Worm (Caenorhabditis elegans) whole organism, L2 larva: ENCODE data around the gene sym-1.

ENCODE experiments used
- F13H6.1 ChIP-seq: sonication (generic microtip); optimal IDR thresholded peaks from 2 replicates; lab custom pipeline; 2016; ENCODE audit warnings: missing genetic modification characterization, missing compliant biosample characterization
- ZK546.5 ChIP-seq: sonication (generic microtip); optimal IDR thresholded peaks from 2 replicates; lab custom pipeline; 2017; ENCODE audit warnings: missing biosample characterization, missing genetic modification characterization
- alr-1 ChIP-seq: fragments of 150-350 bp; optimal IDR thresholded peaks from 2 replicates; lab custom pipeline; 2014; ENCODE audit warnings: missing biosample characterization, missing genetic modification characterization
- aly-2 ChIP-seq: fragments of 150-350 bp; optimal IDR thresholded peaks from 2 replicates; lab custom pipeline; 2014; ENCODE audit warnings: missing biosample characterization, missing genetic modification characterization
- ama-1 ChIP-seq: fragments of 150-350 bp; optimal IDR thresholded peaks from 2 replicates; lab custom pipeline; 2018; ENCODE audit warnings: inconsistent platforms
- blmp-1 ChIP-seq: sonication (generic microtip); optimal IDR thresholded peaks from 2 replicates; lab custom pipeline; 2017; ENCODE audit warnings: missing genetic modification characterization, mild to moderate bottlenecking, missing compliant biosample characterization, antibody characterized with exemption, moderate library complexity; ENCODE audit not compliant: insufficient read depth
- ceh-16 ChIP-seq: fragments of 150-350 bp; optimal IDR thresholded peaks from 2 replicates; lab custom pipeline; 2014; ENCODE audit warnings: missing biosample characterization, missing genetic modification characterization
- ceh-82 ChIP-seq: fragments of 150-350 bp; optimal IDR thresholded peaks from 2 replicates; lab custom pipeline; 2014; ENCODE audit warnings: missing biosample characterization, missing genetic modification characterization
- crh-2 ChIP-seq: sonication (generic microtip); optimal IDR thresholded peaks from 2 replicates; lab custom pipeline; 2017; ENCODE audit warnings: missing biosample characterization, missing genetic modification characterization
- dmd-4 ChIP-seq: sonication (generic microtip); optimal IDR thresholded peaks from 2 replicates; lab custom pipeline; 2017; ENCODE audit warnings: missing biosample characterization, missing genetic modification characterization
- elt-1 ChIP-seq: fragments of 150-350 bp; optimal IDR thresholded peaks from 2 replicates; lab custom pipeline; 2014; ENCODE audit warnings: missing biosample characterization, missing genetic modification characterization
- fos-1 ChIP-seq: fragments of 150-350 bp; optimal IDR thresholded peaks from 2 replicates; lab custom pipeline; 2014; ENCODE audit warnings: missing biosample characterization, missing genetic modification characterization
- gmeb-1 ChIP-seq: fragments of 150-350 bp; optimal IDR thresholded peaks from 2 replicates; lab custom pipeline; 2014; ENCODE audit warnings: missing biosample characterization, missing genetic modification characterization
- lin-13 ChIP-seq: fragments of 150-350 bp; optimal IDR thresholded peaks from 2 replicates; lab custom pipeline; 2014; ENCODE audit warnings: missing biosample characterization, missing genetic modification reagents, missing genetic modification characterization
- lsy-2 ChIP-seq, 2 experiments: fragments of 150-350 bp in 1 of 2; sonication (generic microtip) in 1 of 2; optimal IDR thresholded peaks; 2 replicates each; lab custom pipeline; 2014 to 2017; ENCODE audit warnings: missing biosample characterization in 2 of 2, missing genetic modification characterization in 2 of 2
- mbf-1 ChIP-seq: sonication (generic microtip); optimal IDR thresholded peaks from 2 replicates; lab custom pipeline; 2017; ENCODE audit warnings: missing biosample characterization, missing genetic modification characterization
- mdl-1 ChIP-seq, 2 experiments: fragments of 150-350 bp in 1 of 2; sonication (generic microtip) in 1 of 2; optimal IDR thresholded peaks; 2 replicates each; lab custom pipeline; 2017; ENCODE audit warnings: missing biosample characterization in 2 of 2, missing genetic modification characterization in 2 of 2
- nhr-10 ChIP-seq: sonication (generic microtip); optimal IDR thresholded peaks from 2 replicates; lab custom pipeline; 2017; ENCODE audit warnings: missing biosample characterization, missing genetic modification characterization
- nhr-11 ChIP-seq: fragments of 150-350 bp; optimal IDR thresholded peaks from 2 replicates; lab custom pipeline; 2014; ENCODE audit warnings: missing biosample characterization, missing genetic modification characterization
- nhr-129 ChIP-seq: fragments of 150-350 bp; optimal IDR thresholded peaks from 2 replicates; lab custom pipeline; 2014; ENCODE audit warnings: missing biosample characterization, missing genetic modification characterization
- nhr-21 ChIP-seq: fragments of 150-350 bp; optimal IDR thresholded peaks from 2 replicates; lab custom pipeline; 2014; ENCODE audit warnings: missing biosample characterization, missing genetic modification characterization
- nhr-237 ChIP-seq: fragments of 150-350 bp; optimal IDR thresholded peaks from 2 replicates; lab custom pipeline; 2014; ENCODE audit warnings: missing biosample characterization, missing genetic modification characterization
- nhr-25 ChIP-seq: fragments of 150-350 bp; sonication (generic microtip); optimal IDR thresholded peaks from 3 replicates; lab custom pipeline; 2014; ENCODE audit warnings: missing biosample characterization, missing genetic modification characterization
- peb-1 ChIP-seq: fragments of 150-350 bp; optimal IDR thresholded peaks from 2 replicates; lab custom pipeline; 2014; ENCODE audit warnings: missing biosample characterization, missing genetic modification characterization
- sem-4 ChIP-seq: fragments of 150-350 bp; optimal IDR thresholded peaks from 2 replicates; lab custom pipeline; 2014; ENCODE audit warnings: missing biosample characterization, missing genetic modification reagents, missing genetic modification characterization
- sma-3 ChIP-seq: sonication (generic microtip); optimal IDR thresholded peaks from 2 replicates; lab custom pipeline; 2016; ENCODE audit warnings: missing genetic modification reagents, missing genetic modification characterization, missing compliant biosample characterization
- sma-9 ChIP-seq, 2 experiments: fragments of 150-350 bp in 1 of 2; sonication (generic microtip) in 1 of 2; optimal IDR thresholded peaks; 2 replicates each; lab custom pipeline; 2014 to 2016; ENCODE audit warnings: missing genetic modification characterization in 2 of 2, mild to moderate bottlenecking in 1 of 2, missing biosample characterization in 1 of 2, missing compliant biosample characterization in 1 of 2, missing genetic modification reagents in 1 of 2, moderate library complexity in 1 of 2
- snpc-4 ChIP-seq: fragments of 150-350 bp; optimal IDR thresholded peaks from 2 replicates; lab custom pipeline; 2014; ENCODE audit warnings: missing biosample characterization, missing genetic modification characterization
- unc-39 ChIP-seq: fragments of 150-350 bp; optimal IDR thresholded peaks from 2 replicates; lab custom pipeline; 2014; ENCODE audit warnings: missing biosample characterization, missing genetic modification characterization
- unc-55 ChIP-seq: fragments of 150-350 bp; sonication (generic microtip); optimal IDR thresholded peaks from 3 replicates; lab custom pipeline; 2014; ENCODE audit warnings: missing biosample characterization, missing genetic modification reagents, missing genetic modification characterization
- unc-62 ChIP-seq: fragments of 150-350 bp; optimal IDR thresholded peaks from 2 replicates; lab custom pipeline; 2014; ENCODE audit warnings: missing biosample characterization, missing genetic modification reagents, missing genetic modification characterization
- zag-1 ChIP-seq: fragments of 150-350 bp; optimal IDR thresholded peaks from 2 replicates; lab custom pipeline; 2014; ENCODE audit warnings: missing biosample characterization, missing genetic modification characterization
- ztf-1 ChIP-seq: fragments of 200-800 bp; sonication (Bioruptor generic); conservative IDR thresholded peaks from 2 replicates; pipeline ENCODE4 v1.3.6; 2022; ENCODE audit warnings: missing genetic modification characterization, missing compliant biosample characterization
- ztf-11 ChIP-seq: sonication (generic microtip); optimal IDR thresholded peaks from 2 replicates; lab custom pipeline; 2017; ENCODE audit warnings: missing biosample characterization, missing genetic modification characterization

The sym-1 gene

ce11 chrX:14581429-14581828, at the start of gene sym-1:
TSS of gene sym-1 (plus strand) at chrX:14581622.
- no peak for TF ChIP-seq gmeb-1 (tag; lab: Kevin White, UChicago)
- TF ChIP-seq mdl-1 (tag; optimal IDR thresholded peaks at IDR 0.05; lab: Kevin White, UChicago), result no peak
- peak in 1 of 2 experiments; percentile 12 for TF ChIP-seq lsy-2 (tag; optimal IDR thresholded peaks at IDR 0.05; lab: Kevin White, UChicago)
- peak; percentile 22 for TF ChIP-seq elt-1 (tag; lab: Kevin White, UChicago)
- TF ChIP-seq fos-1 (tag; lab: Kevin White, UChicago), result peak; percentile 18
- peak; percentile 62 for TF ChIP-seq sma-9 (GFP tag; optimal IDR thresholded peaks at IDR 0.05; lab: Kevin White, UChicago)
- no peak for TF ChIP-seq sma-9 (tag; optimal IDR thresholded peaks at IDR 0.05; lab: Kevin White, UChicago)
- peak; percentile 60 for TF ChIP-seq ceh-16 (tag; lab: Kevin White, UChicago)
- peak; percentile 2 for TF ChIP-seq nhr-25 (tag; lab: Kevin White, UChicago)
- TF ChIP-seq sma-3 (GFP tag; lab: Kevin White, UChicago), result peak; percentile 7
- TF ChIP-seq sem-4, result peak; percentile 25
- peak; percentile 64 for TF ChIP-seq nhr-21 (tag; lab: Kevin White, UChicago)
- TF ChIP-seq nhr-10 (tag; lab: Kevin White, UChicago), result no peak
- no peak for TF ChIP-seq peb-1 (tag; lab: Kevin White, UChicago)
- no peak for TF ChIP-seq unc-39 (tag; lab: Kevin White, UChicago)
- no peak for TF ChIP-seq unc-62
- peak; percentile 37 for TF ChIP-seq blmp-1 (tag; lab: Kevin White, UChicago)
- no peak for TF ChIP-seq nhr-11 (tag; lab: Kevin White, UChicago)
- TF ChIP-seq zag-1 (tag; lab: Kevin White, UChicago), result no peak

- TF ChIP-seq unc-55 (GFP tag; lab: Kevin White, UChicago) (no peak), ZK546.5 (tag; lab: Kevin White, UChicago) (no peak), aly-2 (tag; lab: Kevin White, UChicago) (no peak), sma-3 (GFP tag; lab: Kevin White, UChicago) (no peak), crh-2 (no peak), mdl-1 (tag; optimal IDR thresholded peaks at IDR 0.05; lab: Kevin White, UChicago) (no peak), lin-13 (GFP tag; lab: Kevin White, UChicago) (no peak), zag-1 (tag; lab: Kevin White, UChicago) (no peak), ceh-82 (no peak), sma-9 (GFP tag; optimal IDR thresholded peaks at IDR 0.05; lab: Kevin White, UChicago) (no peak), sma-9 (tag; optimal IDR thresholded peaks at IDR 0.05; lab: Kevin White, UChicago) (no peak), unc-62 (no peak)
These were observed 47.3 kb upstream of the sym-1 start, which contains the start of gene T24C2.5 for ce11 chrX:14534117-14534516. TSS of gene T24C2.5 (plus strand) at chrX:14534417.

- TF ChIP-seq ama-1 (lab: Kevin White, UChicago) (no peak), sma-9 (GFP tag; optimal IDR thresholded peaks at IDR 0.05; lab: Kevin White, UChicago) (peak; percentile 29), sma-9 (tag; optimal IDR thresholded peaks at IDR 0.05; lab: Kevin White, UChicago) (no peak)
- TF ChIP-seq, all 48 proteins: peak for 1
These were observed 46.8 kb upstream of the sym-1 start for ce11 chrX:14534596-14534995.

ce11 chrX:14535913-14536312, 45.5 kb upstream of the sym-1 start:
- TF ChIP-seq crh-2 (no peak), zag-1 (tag; lab: Kevin White, UChicago) (no peak), unc-62 (no peak), ama-1 (lab: Kevin White, UChicago) (no peak), F13H6.1 (tag; lab: Kevin White, UChicago) (no peak), lsy-2 (tag; optimal IDR thresholded peaks at IDR 0.05; lab: Kevin White, UChicago) (no peak), alr-1 (tag; lab: Kevin White, UChicago) (no peak), snpc-4 (tag; lab: Kevin White, UChicago) (no peak), unc-55 (GFP tag; lab: Kevin White, UChicago) (no peak), nhr-129 (no peak), sma-9 (GFP tag; optimal IDR thresholded peaks at IDR 0.05; lab: Kevin White, UChicago) (no peak), sma-9 (tag; optimal IDR thresholded peaks at IDR 0.05; lab: Kevin White, UChicago) (no peak), nhr-237 (tag; lab: Kevin White, UChicago) (no peak), ztf-1 (GFP tag; lab: Robert Waterston, UW) (no peak), peb-1 (tag; lab: Kevin White, UChicago) (no peak), dmd-4 (tag; lab: Kevin White, UChicago) (no peak), ceh-82 (no peak), mbf-1 (tag; lab: Kevin White, UChicago) (no peak), aly-2 (tag; lab: Kevin White, UChicago) (no peak), blmp-1 (tag; lab: Kevin White, UChicago) (no peak), ztf-11 (tag; lab: Kevin White, UChicago) (no peak)
